Worm (Caenorhabditis elegans): ENCODE data around the gene cdk-12.

ce11 chrIII:4370585-4370984, 37.8 kb downstream of the cdk-12 start, which contains the start of gene ckb-3:
- TF ChIP-seq unc-62 (GFP tag; optimal IDR thresholded peaks at IDR 0.05), result no peak
- TF ChIP-seq ceh-82 (tag; optimal IDR thresholded peaks at IDR 0.05), result no peak
- TF ChIP-seq lsy-2 (tag; optimal IDR thresholded peaks at IDR 0.05), result no peak
- TF ChIP-seq ces-1 (GFP tag; optimal IDR thresholded peaks at IDR 0.05), result no peak
- no peak for TF ChIP-seq elt-2 (tag; optimal IDR thresholded peaks at IDR 0.05)
- TF ChIP-seq lir-3 (tag; optimal IDR thresholded peaks at IDR 0.05; ENCODE audit: poor library complexity), result no peak
- no peak for TF ChIP-seq nhr-12 (tag; optimal IDR thresholded peaks at IDR 0.05)

Measured in whole organism, L1 larva.